Worm (Caenorhabditis elegans): ENCODE results near the gene K02F6.4.
A peak's percentile ranks its signal among the peaks of the same experiment; 100 is the strongest.
"Not testable (repeated sequence)": the region's sequence is repeated elsewhere in the genome, so short reads cannot be mapped to it uniquely, and the experiment has no call there.

The K02F6.4 gene

ce11 chrII:2537754-2538153 is 540 bp upstream of the K02F6.4 start, which contains the start of gene K02F6.7:
Gene K02F6.7, minus strand, starts transcription at chrII:2537854.
- no peak for TF ChIP-seq lsy-2 (tag; optimal IDR thresholded peaks at IDR 0.05)
- TF ChIP-seq C34B4.2 (tag; optimal IDR thresholded peaks at IDR 0.05): no peak
- TF ChIP-seq unc-30 (tag; optimal IDR thresholded peaks at IDR 0.05): no peak
- TF ChIP-seq efl-3 (GFP tag; optimal IDR thresholded peaks at IDR 0.05): no peak
- TF ChIP-seq nhr-28 (tag; optimal IDR thresholded peaks at IDR 0.05): no peak
- TF ChIP-seq skn-1 (tag; optimal IDR thresholded peaks at IDR 0.05): no peak
- TF ChIP-seq fos-1 (tag; optimal IDR thresholded peaks at IDR 0.05): no peak
- no peak for TF ChIP-seq elt-2 (tag; optimal IDR thresholded peaks at IDR 0.05)
- no peak for TF ChIP-seq lin-35 (GFP tag; optimal IDR thresholded peaks at IDR 0.05)
- TF ChIP-seq ztf-11 (tag; optimal IDR thresholded peaks at IDR 0.05): no peak
- TF ChIP-seq snpc-4 (tag; optimal IDR thresholded peaks at IDR 0.05): no peak
- no peak for TF ChIP-seq lin-39 (tag; optimal IDR thresholded peaks at IDR 0.05)
- no peak for TF ChIP-seq sup-37 (GFP tag; optimal IDR thresholded peaks at IDR 0.05)
- no peak for TF ChIP-seq zag-1 (tag; optimal IDR thresholded peaks at IDR 0.05)
- TF ChIP-seq ets-5 (GFP tag; IDR thresholded peaks at IDR 0.05): no peak

ce11 chrII:2545925-2546324 is 7.6 kb downstream of the K02F6.4 start, which contains the start of gene K02F6.3:
Gene K02F6.3, plus strand, starts transcription at chrII:2546225.
- TF ChIP-seq mdl-1 (tag; optimal IDR thresholded peaks at IDR 0.05) (no peak), efl-1 (optimal IDR thresholded peaks at IDR 0.05) (no peak), efl-1 (GFP tag; optimal IDR thresholded peaks at IDR 0.05 in 1 of 2) (peak in 1 of 2 experiments; percentile 48)

ce11 chrII:2553030-2553429 is 14.7 kb downstream of the K02F6.4 start:
- TF ChIP-seq mep-1 (tag; optimal IDR thresholded peaks at IDR 0.05) (no peak), efl-1 (optimal IDR thresholded peaks at IDR 0.05) (no peak), efl-1 (GFP tag; optimal IDR thresholded peaks at IDR 0.05 in 1 of 2) (peak in 1 of 2 experiments; percentile 44), aly-2 (tag; optimal IDR thresholded peaks at IDR 0.05) (no peak), pqm-1 (tag; optimal IDR thresholded peaks at IDR 0.05) (no peak), zag-1 (tag; optimal IDR thresholded peaks at IDR 0.05) (no peak), nhr-76 (tag; optimal IDR thresholded peaks at IDR 0.05) (no peak), pag-3 (tag; optimal IDR thresholded peaks at IDR 0.05; ENCODE audit: borderline replicate concordance, insufficient read depth) (no peak)

ce11 chrII:2553662-2554061 is 15.4 kb downstream of the K02F6.4 start, which contains the start of gene K02F6.1:
Gene K02F6.1, plus strand, starts transcription at chrII:2553962.
- TF ChIP-seq fkh-4 (tag; optimal IDR thresholded peaks at IDR 0.05; ENCODE audit: borderline replicate concordance); lin-35 (GFP tag; optimal IDR thresholded peaks at IDR 0.05); rnt-1 (tag; optimal IDR thresholded peaks at IDR 0.05): not testable (repeated sequence)

- not testable (repeated sequence) for TF ChIP-seq efl-1 (optimal IDR thresholded peaks at IDR 0.05)
- TF ChIP-seq efl-1 (GFP tag; optimal IDR thresholded peaks at IDR 0.05 in 1 of 2): peak in 1 of 2 experiments; percentile 23
These were observed 18.1 kb downstream of the K02F6.4 start for ce11 chrII:2556388-2556787.

ce11 chrII:2563973-2564372 is 25.7 kb downstream of the K02F6.4 start, which contains the start of gene nep-18:
Gene nep-18, minus strand, starts transcription at chrII:2564073.
- TF ChIP-seq mef-2 (tag; optimal IDR thresholded peaks at IDR 0.05): no peak
- TF ChIP-seq sptf-1 (tag; optimal IDR thresholded peaks at IDR 0.05): no peak
- TF ChIP-seq lin-39 (tag; optimal IDR thresholded peaks at IDR 0.05): no peak
- no peak for TF ChIP-seq hlh-4 (tag; optimal IDR thresholded peaks at IDR 0.05)
- no peak for TF ChIP-seq ceh-63 (GFP tag; optimal IDR thresholded peaks at IDR 0.05)
- TF ChIP-seq pax-3 (tag; optimal IDR thresholded peaks at IDR 0.05): no peak

ce11 chrII:2564899-2565298 is 26.6 kb downstream of the K02F6.4 start, which contains the start of gene usp-39:
Gene usp-39, plus strand, starts transcription at chrII:2565275.
- TF ChIP-seq ceh-90 (tag; optimal IDR thresholded peaks at IDR 0.05): peak; percentile 67
- TF ChIP-seq vab-15 (tag; optimal IDR thresholded peaks at IDR 0.05): no peak
- peak; percentile 76 for TF ChIP-seq snpc-4 (tag; optimal IDR thresholded peaks at IDR 0.05)
- TF ChIP-seq C04F5.9 (tag; optimal IDR thresholded peaks at IDR 0.05): peak; percentile 79
- peak; percentile 97 for TF ChIP-seq F16B12.6 (tag; optimal IDR thresholded peaks at IDR 0.05)
- no peak for TF ChIP-seq ceh-63 (GFP tag; optimal IDR thresholded peaks at IDR 0.05)
- TF ChIP-seq tlp-1 (tag; optimal IDR thresholded peaks at IDR 0.05): no peak
- peak; percentile 87 for TF ChIP-seq irx-1 (tag; optimal IDR thresholded peaks at IDR 0.05)
- no peak for TF ChIP-seq nhr-77 (tag; optimal IDR thresholded peaks at IDR 0.05)
- no peak for TF ChIP-seq nhr-12 (tag; optimal IDR thresholded peaks at IDR 0.05)
- no peak for TF ChIP-seq hpl-2 (GFP tag; optimal IDR thresholded peaks at IDR 0.05)
- peak; percentile 17 for TF ChIP-seq ces-1 (GFP tag; optimal IDR thresholded peaks at IDR 0.05)
- peak; percentile 98 for TF ChIP-seq mep-1 (tag; optimal IDR thresholded peaks at IDR 0.05)
- no peak for TF ChIP-seq nhr-84 (tag; optimal IDR thresholded peaks at IDR 0.05)
- peak; percentile 87 for TF ChIP-seq ceh-8 (GFP tag; optimal IDR thresholded peaks at IDR 0.05)
- peak; percentile 69 to 91 (median 83) for TF ChIP-seq ceh-82 (tag; optimal IDR thresholded peaks at IDR 0.05)

Data from whole organism, L1 larva.